Worm (Caenorhabditis elegans): Measurements from ENCODE around the gene Y39A1A.2.

DNA sequence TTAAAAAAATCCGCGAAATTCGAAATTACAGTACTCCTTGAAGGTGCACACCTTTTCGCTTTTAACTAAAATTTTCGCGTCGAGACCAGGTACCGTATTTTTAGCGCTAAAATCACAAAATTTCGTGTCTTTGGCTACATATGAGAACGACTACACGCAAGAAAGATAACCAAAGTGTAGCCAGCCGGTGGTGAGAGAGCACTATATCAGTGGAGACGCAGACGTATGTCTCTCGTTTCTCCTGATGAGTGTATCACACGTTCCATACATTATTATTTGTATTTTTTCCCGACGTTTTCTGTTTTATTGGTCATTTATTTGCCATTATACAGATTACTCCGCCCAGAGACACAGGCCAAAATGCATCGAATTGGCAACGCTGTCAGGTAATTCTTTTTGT, 37.4 kb downstream of the Y39A1A.2 start, which contains the start of gene acdh-11:
- no peak for TF ChIP-seq ama-1 (optimal IDR thresholded peaks at IDR 0.05)
- TF ChIP-seq nhr-77 (tag; optimal IDR thresholded peaks at IDR 0.05) = peak; percentile 14
- no peak for TF ChIP-seq aly-2 (tag; optimal IDR thresholded peaks at IDR 0.05)
- TF ChIP-seq hif-1 (tag; optimal IDR thresholded peaks at IDR 0.05) = peak in 1 of 2 experiments; percentile 2
